Fruit fly (Drosophila melanogaster) Kc167 (cell line): Measurements from ENCODE around the gene CG14839.

Source experiments
- Myc ChIP-seq: fragments of >200 bp; optimal IDR thresholded peaks from 2 replicates; lab custom pipeline; 2017; ENCODE audit warnings: missing external identifiers
- Sin3A ChIP-seq: fragments of >200 bp; optimal IDR thresholded peaks from 2 replicates; lab custom pipeline; 2018; ENCODE audit warnings: missing external identifiers
- h ChIP-seq: fragments of >200 bp; optimal IDR thresholded peaks from 3 replicates; lab custom pipeline; 2018; ENCODE audit warnings: missing external identifiers
- insv ChIP-seq: fragments of >200 bp; optimal IDR thresholded peaks from 3 replicates; lab custom pipeline; 2018; ENCODE audit warnings: missing external identifiers
- psq ChIP-seq: fragments of >200 bp; optimal IDR thresholded peaks from 2 replicates; lab custom pipeline; 2017; ENCODE audit warnings: missing external identifiers
- ttk ChIP-seq: sonication (Bioruptor generic); optimal IDR thresholded peaks from 2 replicates; lab custom pipeline; 2017; ENCODE audit warnings: missing external identifiers

The CG14839 gene

DNA sequence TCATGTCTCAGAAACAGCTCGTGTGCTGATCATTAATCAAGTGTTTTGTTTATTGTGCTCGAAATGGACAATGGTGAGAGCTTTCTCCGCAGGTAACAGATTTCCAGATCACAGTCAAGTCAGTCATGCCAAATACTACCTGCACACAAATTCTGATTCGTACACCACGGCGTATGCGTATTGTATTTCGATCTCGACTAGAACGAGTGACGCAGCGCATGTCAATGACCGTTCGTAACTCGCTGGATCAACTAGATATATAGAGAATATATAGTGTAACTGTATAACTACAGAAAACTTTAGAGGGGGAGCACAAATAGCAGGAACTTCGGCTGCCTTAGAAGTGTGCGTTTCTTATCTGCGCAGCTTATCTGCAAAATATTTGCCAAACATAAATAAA is 34.5 kb downstream of the CG14839 start:
- TF ChIP-seq insv (lab: Kevin White, UChicago) (no peak), Myc (lab: Kevin White, UChicago) (no peak), h (lab: Kevin White, UChicago) (no peak), Sin3A (lab: Kevin White, UChicago) (no peak), ttk (no peak), psq (lab: Kevin White, UChicago) (no peak)

DNA sequence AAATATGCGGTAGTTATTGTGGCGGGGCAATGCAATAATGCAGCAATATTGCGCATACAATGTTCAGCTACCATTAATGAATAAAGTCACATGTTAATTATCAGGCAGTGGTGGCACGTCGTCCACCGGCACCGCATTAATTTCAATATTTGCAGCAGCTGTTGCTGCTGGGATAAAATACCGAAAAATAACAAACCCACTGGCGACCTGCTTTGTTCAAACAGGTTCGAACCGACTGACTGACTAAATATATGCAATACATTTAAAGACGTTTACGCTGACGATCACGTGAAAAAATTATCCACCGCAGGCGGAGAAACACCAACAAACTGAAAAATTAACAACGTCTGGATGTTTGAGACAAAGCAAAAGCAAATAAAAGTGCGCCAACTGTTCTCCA is 35.3 kb downstream of the CG14839 start:
- TF ChIP-seq ttk (no peak), Myc (lab: Kevin White, UChicago) (no peak), h (lab: Kevin White, UChicago) (no peak), insv (lab: Kevin White, UChicago) (no peak), psq (lab: Kevin White, UChicago) (no peak), Sin3A (lab: Kevin White, UChicago) (no peak)

DNA sequence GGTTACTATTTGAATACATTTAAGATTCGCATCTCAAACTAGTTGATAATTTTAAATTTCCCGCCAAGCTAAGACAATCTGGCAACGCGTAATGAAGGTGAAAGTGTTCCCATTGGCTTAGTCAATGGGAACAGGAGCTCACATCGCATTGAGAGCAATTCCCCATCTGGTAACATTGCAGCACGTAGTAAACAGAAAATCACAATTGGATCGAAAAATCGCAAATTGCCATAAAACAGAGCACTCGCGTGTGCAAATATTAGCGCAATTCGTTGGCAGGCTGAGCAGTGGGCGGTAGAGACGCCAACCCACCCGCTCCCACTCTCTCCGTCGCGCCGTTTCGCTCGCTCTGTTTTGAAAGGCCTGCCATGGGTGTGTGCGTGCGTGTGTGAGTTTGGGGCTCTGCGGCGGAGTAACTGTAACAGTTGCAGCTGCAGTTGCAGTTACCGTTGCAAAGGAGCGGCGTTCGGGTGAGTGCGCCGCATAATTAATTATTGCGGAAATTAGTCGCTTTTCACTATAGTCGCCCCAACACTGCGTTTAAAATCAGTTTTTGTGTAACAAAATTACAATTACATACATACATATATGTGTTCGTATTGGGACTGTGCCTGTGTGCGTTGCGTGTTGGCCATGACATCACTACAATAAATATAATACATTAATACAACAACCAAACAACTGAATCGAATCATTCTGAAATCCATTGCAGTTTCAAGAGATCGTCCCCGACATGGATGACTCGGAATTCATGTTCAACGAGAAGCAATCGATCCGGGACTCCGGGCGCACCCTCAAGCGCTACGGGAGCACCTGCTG is 36.1 kb downstream of the CG14839 start:
- TF ChIP-seq h (lab: Kevin White, UChicago) (no peak), Sin3A (lab: Kevin White, UChicago) (no peak), ttk (no peak), Myc (lab: Kevin White, UChicago) (no peak), insv (lab: Kevin White, UChicago) (no peak), psq (lab: Kevin White, UChicago) (no peak)

DNA sequence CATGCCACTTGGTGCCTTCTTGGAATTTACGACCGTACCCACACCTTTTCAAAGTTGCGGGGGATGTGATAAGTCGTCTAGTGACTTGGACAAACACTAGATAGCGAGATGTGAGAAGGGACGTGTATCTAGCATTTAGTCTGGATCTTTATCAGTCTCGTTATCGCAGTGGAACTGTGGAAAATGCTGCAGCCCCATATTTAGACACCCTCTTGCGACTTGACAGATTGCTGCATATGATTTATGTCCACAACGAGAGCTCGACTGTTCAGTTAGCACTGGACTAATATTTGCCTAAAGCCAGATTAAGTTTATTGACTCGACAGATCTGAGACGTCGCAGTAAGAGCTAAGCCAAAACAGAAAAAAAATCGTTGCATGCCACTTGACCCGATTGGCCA is 37.7 kb downstream of the CG14839 start:
- TF ChIP-seq Sin3A (lab: Kevin White, UChicago) (no peak), insv (lab: Kevin White, UChicago) (no peak), Myc (lab: Kevin White, UChicago) (no peak), ttk (no peak), h (lab: Kevin White, UChicago) (no peak), psq (lab: Kevin White, UChicago) (no peak)

DNA sequence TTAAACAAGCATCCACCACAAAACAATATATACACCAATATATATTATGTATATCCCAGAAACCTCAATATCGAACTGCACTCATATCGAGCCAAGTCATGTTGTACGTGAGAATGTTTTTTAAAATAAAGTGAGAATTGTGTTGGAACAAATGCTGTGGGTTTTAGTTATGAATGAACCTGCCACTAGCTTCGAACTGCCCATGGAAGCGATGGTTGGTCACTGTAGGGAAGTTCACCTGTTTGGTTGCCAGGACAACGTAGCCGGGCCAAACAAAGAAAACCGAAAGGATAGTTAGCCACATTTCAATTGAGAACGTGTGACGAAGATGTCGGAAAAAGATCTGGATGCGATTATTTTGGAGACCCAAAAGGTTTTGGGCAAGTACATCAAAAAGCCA is 39.9 kb downstream of the CG14839 start, which contains the start of gene IFT54:
TSS of gene IFT54 (plus strand) at position 301 of the 400 bp plus-strand sequence.
- TF ChIP-seq psq (lab: Kevin White, UChicago) = no peak
- TF ChIP-seq insv (lab: Kevin White, UChicago) = no peak
- TF ChIP-seq h (lab: Kevin White, UChicago) = no peak
- no peak for TF ChIP-seq ttk
- TF ChIP-seq Sin3A (lab: Kevin White, UChicago) = no peak
- TF ChIP-seq Myc (lab: Kevin White, UChicago) = no peak

DNA sequence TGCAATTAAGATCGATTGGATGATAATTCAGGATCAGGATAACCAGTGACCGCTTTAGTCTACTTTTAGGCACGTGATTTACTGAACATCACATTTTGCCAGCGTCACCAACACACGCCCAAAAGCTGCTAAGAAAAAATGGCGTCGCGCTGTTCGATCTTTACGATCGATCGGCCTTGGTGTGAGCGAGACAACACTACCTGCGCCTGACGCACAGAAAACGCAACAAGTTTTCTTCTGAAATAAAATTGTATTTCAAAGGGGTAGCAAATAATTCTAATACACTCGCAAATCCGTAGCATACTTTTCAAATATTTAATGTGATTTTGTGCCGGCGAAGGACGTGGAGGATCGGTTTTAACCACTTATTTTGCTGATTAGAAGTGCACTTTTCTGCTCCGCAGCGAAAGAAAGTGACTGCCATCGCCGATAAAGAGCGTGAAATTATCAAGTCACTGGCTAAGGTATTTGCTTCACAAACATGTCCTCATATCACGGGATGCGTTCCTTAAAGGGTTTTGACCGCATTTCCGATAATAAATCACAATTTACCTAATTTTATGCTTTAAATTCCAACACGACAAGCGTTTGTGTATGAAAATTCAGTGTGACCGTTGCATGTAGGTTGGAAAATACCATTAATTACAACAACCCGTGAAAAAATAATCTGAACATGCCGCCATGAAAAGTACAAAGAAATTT is 45.9 kb downstream of the CG14839 start:
- TF ChIP-seq h (lab: Kevin White, UChicago) (no peak), Sin3A (lab: Kevin White, UChicago) (no peak), ttk (no peak), psq (lab: Kevin White, UChicago) (no peak), insv (lab: Kevin White, UChicago) (no peak), Myc (lab: Kevin White, UChicago) (no peak)

DNA sequence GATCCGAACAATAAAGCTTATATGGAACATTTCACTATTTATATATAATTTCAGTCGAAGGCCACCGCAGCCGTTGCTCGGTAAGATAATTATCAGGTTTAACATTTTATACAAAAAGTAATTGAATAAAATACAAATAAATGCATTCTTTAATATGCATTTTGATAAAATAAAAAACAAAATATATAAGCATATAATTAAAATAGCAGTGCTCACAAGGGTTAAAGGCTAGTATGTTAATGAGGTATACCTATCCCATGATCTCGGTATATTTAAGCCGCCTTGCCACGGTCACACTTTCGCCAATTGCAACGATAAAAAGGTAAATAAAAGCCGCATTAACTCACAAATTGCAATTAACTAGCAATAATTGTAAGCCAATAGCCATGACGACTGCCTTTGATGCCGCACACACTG is 46.6 kb downstream of the CG14839 start, which contains the start of gene Polr2I:
TSS of gene Polr2I (plus strand) at position 289 of the 417 bp plus-strand sequence.
- TF ChIP-seq psq (lab: Kevin White, UChicago) (no peak), Myc (lab: Kevin White, UChicago) (no peak), h (lab: Kevin White, UChicago) (no peak), insv (lab: Kevin White, UChicago) (no peak), ttk (no peak), Sin3A (lab: Kevin White, UChicago) (no peak)

DNA sequence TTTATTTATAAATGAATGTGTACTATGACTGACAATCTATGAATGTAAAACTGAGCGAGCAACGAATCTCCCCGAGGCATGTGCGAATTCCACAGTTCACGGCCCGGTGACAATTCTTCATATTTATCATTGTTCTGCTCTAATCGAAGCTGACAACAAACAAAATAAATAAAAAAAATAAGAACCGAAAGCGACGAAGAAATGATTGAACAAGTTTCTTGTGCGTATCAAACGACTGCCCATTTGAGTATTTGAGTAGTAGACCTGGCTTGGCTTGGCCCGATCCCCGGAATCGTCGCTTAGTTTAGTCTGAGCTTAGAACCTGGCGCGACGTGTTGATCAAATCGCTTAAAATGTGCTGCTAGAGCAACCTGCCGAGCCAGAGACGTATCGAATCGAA is 47.9 kb downstream of the CG14839 start, which contains the start of gene CG31321:
TSS of gene CG31321 (plus strand) at position 301 of the 400 bp plus-strand sequence.
- TF ChIP-seq Sin3A (lab: Kevin White, UChicago) = no peak
- TF ChIP-seq psq (lab: Kevin White, UChicago) = no peak
- TF ChIP-seq h (lab: Kevin White, UChicago) = no peak
- no peak for TF ChIP-seq insv (lab: Kevin White, UChicago)

DNA sequence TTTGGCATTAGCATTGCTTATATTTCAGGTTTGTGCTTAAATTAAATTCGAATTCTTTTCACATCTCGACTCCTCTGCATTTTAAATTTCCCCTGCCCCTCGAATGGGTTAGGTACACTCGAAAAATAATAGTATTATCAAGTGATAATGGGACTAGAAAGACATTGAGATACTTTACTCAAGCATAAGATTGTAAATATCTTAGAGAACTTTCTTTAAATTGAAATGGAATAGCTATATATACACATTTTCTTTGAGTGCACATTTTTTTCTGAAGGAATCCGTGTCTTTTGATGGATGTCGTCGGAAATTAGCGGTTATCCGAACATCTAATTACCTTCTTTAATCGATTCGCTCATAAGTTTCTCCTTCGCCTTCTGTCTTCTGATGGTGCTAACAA is 48.8 kb downstream of the CG14839 start:
- no peak for TF ChIP-seq insv (lab: Kevin White, UChicago)
- no peak for TF ChIP-seq Myc (lab: Kevin White, UChicago)
- TF ChIP-seq h (lab: Kevin White, UChicago) = no peak
- no peak for TF ChIP-seq psq (lab: Kevin White, UChicago)
- no peak for TF ChIP-seq ttk
- TF ChIP-seq Sin3A (lab: Kevin White, UChicago) = no peak
